Worm (Caenorhabditis elegans): ENCODE results near the gene C45H4.13.
A peak's percentile ranks its signal among the peaks of the same experiment; 100 is the strongest.

C45H4.13 gene

ce11 chrV:2133512-2133911 is 17.3 kb downstream of the C45H4.13 start:
- TF ChIP-seq ceh-43 (GFP tag; optimal IDR thresholded peaks at IDR 0.05): no peak
- no peak for TF ChIP-seq flh-1 (GFP tag; optimal IDR thresholded peaks at IDR 0.05)
- TF ChIP-seq nhr-12 (tag; optimal IDR thresholded peaks at IDR 0.05): no peak
- peak; percentile 4 for TF ChIP-seq ces-1 (GFP tag; optimal IDR thresholded peaks at IDR 0.05)
- TF ChIP-seq cnd-1 (tag; optimal IDR thresholded peaks at IDR 0.05): no peak
- no peak for TF ChIP-seq sem-2 (GFP tag; optimal IDR thresholded peaks at IDR 0.05)
- peak; percentile 4 for TF ChIP-seq mep-1 (tag; optimal IDR thresholded peaks at IDR 0.05)
- no peak for TF ChIP-seq lin-13 (tag; optimal IDR thresholded peaks at IDR 0.05)
- no peak for TF ChIP-seq sptf-1 (tag; optimal IDR thresholded peaks at IDR 0.05)
- peak; percentile 20 for TF ChIP-seq nhr-237 (tag; optimal IDR thresholded peaks at IDR 0.05)
- no peak for TF ChIP-seq nhr-28 (tag; optimal IDR thresholded peaks at IDR 0.05)

ce11 chrV:2132675-2133074 is 18.1 kb downstream of the C45H4.13 start:
- TF ChIP-seq bed-3 (GFP tag; optimal IDR thresholded peaks at IDR 0.05): no peak
- TF ChIP-seq pha-4 (tag; optimal IDR thresholded peaks at IDR 0.05): no peak
- TF ChIP-seq ceh-43 (GFP tag; optimal IDR thresholded peaks at IDR 0.05): no peak
- no peak for TF ChIP-seq zip-8 (tag; optimal IDR thresholded peaks at IDR 0.05)
- TF ChIP-seq nhr-2 (tag; optimal IDR thresholded peaks at IDR 0.05): no peak
- no peak for TF ChIP-seq lin-13 (tag; optimal IDR thresholded peaks at IDR 0.05)
- no peak for TF ChIP-seq drap-1 (GFP tag; optimal IDR thresholded peaks at IDR 0.05)

ce11 chrV:2126996-2127585 is 23.7 kb downstream of the C45H4.13 start, which contains the start of gene ldp-1:
Gene ldp-1, plus strand, starts transcription at chrV:2127535.
- TF ChIP-seq unc-62 (GFP tag; optimal IDR thresholded peaks at IDR 0.05) (no peak), ces-1 (GFP tag; optimal IDR thresholded peaks at IDR 0.05) (peak; percentile 24), unc-120 (tag; optimal IDR thresholded peaks at IDR 0.05; ENCODE audit: poor library complexity, severe bottlenecking) (no peak), lsy-2 (tag; optimal IDR thresholded peaks at IDR 0.05) (peak; percentile 0), tbx-8 (GFP tag; optimal IDR thresholded peaks at IDR 0.05) (no peak), ham-2 (GFP tag; optimal IDR thresholded peaks at IDR 0.05) (no peak), sptf-1 (tag; optimal IDR thresholded peaks at IDR 0.05) (peak; percentile 40), pha-4 (tag; optimal IDR thresholded peaks at IDR 0.05) (no peak), mls-2 (tag; optimal IDR thresholded peaks at IDR 0.05) (no peak)

DNA sequence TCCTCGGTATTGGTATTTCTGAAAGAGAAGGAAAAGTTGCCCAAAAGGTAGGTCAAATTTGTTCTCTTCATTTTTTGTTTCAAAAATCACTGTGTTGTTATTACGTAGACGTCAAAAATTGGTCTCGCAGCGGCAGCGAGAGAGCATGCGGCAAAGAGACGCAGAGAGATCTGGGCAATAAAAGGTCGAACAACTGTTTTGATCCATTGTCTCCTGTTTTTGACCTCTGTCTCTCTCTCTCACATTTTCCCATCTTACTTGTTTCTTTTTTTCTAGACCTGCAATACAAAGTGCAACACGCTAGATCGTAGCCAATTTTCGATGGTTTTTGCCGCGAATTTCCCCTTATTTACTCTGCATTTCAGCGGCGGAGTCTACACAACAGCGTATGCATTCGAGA is 24.2 kb downstream of the C45H4.13 start:
- TF ChIP-seq nhr-2 (tag; optimal IDR thresholded peaks at IDR 0.05) (peak; percentile 62), tbx-8 (GFP tag; optimal IDR thresholded peaks at IDR 0.05) (no peak), pha-4 (tag; optimal IDR thresholded peaks at IDR 0.05) (no peak), hlh-1 (tag; optimal IDR thresholded peaks at IDR 0.05) (peak; percentile 79), elt-1 (tag; optimal IDR thresholded peaks at IDR 0.05; ENCODE audit: borderline replicate concordance, insufficient read depth) (no peak), unc-120 (tag; optimal IDR thresholded peaks at IDR 0.05; ENCODE audit: poor library complexity, severe bottlenecking) (peak; percentile 4)

DNA sequence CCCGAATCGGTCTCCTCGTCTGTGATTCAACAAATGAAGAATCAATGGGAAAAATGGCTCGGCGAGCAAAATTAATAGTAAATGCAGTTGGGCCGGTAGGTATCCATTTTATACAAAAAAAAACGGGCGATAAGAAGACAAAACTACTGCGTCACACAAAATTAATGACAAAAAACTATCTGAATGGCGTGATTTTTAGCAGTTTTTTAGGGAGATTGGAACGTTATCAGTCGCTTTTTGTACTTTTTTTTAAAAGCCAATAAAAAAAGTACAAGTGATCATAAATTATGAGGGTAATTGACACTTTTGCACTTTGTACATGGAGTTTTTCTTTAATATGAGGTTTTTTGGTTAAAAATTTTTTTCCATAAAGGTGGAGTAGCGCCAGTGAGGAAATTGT is 27.6 kb downstream of the C45H4.13 start:
- no peak for TF ChIP-seq lin-32 (GFP tag; optimal IDR thresholded peaks at IDR 0.05)
- no peak for TF ChIP-seq lin-13 (tag; optimal IDR thresholded peaks at IDR 0.05)
- TF ChIP-seq nhr-12 (tag; optimal IDR thresholded peaks at IDR 0.05): no peak
- TF ChIP-seq sptf-1 (tag; optimal IDR thresholded peaks at IDR 0.05): no peak
- TF ChIP-seq nhr-2 (tag; optimal IDR thresholded peaks at IDR 0.05): no peak
- TF ChIP-seq pha-4 (tag; optimal IDR thresholded peaks at IDR 0.05): no peak
- TF ChIP-seq hlh-1 (tag; optimal IDR thresholded peaks at IDR 0.05): no peak
- TF ChIP-seq mep-1 (tag; optimal IDR thresholded peaks at IDR 0.05): no peak
- TF ChIP-seq ztf-11 (tag; optimal IDR thresholded peaks at IDR 0.05): no peak
- no peak for TF ChIP-seq flh-1 (GFP tag; optimal IDR thresholded peaks at IDR 0.05)
- TF ChIP-seq drap-1 (GFP tag; optimal IDR thresholded peaks at IDR 0.05): no peak

- TF ChIP-seq flh-1 (GFP tag; optimal IDR thresholded peaks at IDR 0.05): no peak
- no peak for TF ChIP-seq nhr-237 (tag; optimal IDR thresholded peaks at IDR 0.05)
- no peak for TF ChIP-seq lin-13 (tag; optimal IDR thresholded peaks at IDR 0.05)
- no peak for TF ChIP-seq lin-32 (GFP tag; optimal IDR thresholded peaks at IDR 0.05)
- no peak for TF ChIP-seq unc-62 (GFP tag; optimal IDR thresholded peaks at IDR 0.05)
- TF ChIP-seq snpc-4 (tag; optimal IDR thresholded peaks at IDR 0.05): no peak
- no peak for TF ChIP-seq pha-4 (tag; optimal IDR thresholded peaks at IDR 0.05)
- TF ChIP-seq ces-1 (GFP tag; optimal IDR thresholded peaks at IDR 0.05): no peak
Measured at ce11 chrV:2122517-2122916, 28.3 kb downstream of the C45H4.13 start, which contains the start of gene F22F7.2. Gene F22F7.2, plus strand, starts transcription at chrV:2122782.

All from whole organism, mixed stage, embryonic.